Worm (Caenorhabditis elegans): ENCODE data around the gene chil-14.

- TF ChIP-seq snpc-4 (tag; optimal IDR thresholded peaks at IDR 0.05) (no peak), ama-1 (optimal IDR thresholded peaks at IDR 0.05) (no peak), egl-27 (tag; optimal IDR thresholded peaks at IDR 0.05) (no peak), vab-7 (GFP tag; IDR thresholded peaks at IDR 0.05) (no peak), nhr-11 (tag; optimal IDR thresholded peaks at IDR 0.05) (no peak), ces-1 (GFP tag; optimal IDR thresholded peaks at IDR 0.05) (no peak), ceh-82 (tag; optimal IDR thresholded peaks at IDR 0.05) (no peak), nhr-111 (GFP tag; optimal IDR thresholded peaks at IDR 0.05) (no peak), unc-39 (tag; optimal IDR thresholded peaks at IDR 0.05) (no peak), sdz-12 (GFP tag; optimal IDR thresholded peaks at IDR 0.05) (no peak), daf-12 (tag; optimal IDR thresholded peaks at IDR 0.05) (no peak)
Observed at ce11 chrV:1487262-1487661, 32.4 kb downstream of the chil-14 start.
